Fruit fly (Drosophila melanogaster) whole organism, embryonic: ENCODE data around the gene CheA29a.
A peak's percentile ranks its signal among the peaks of the same experiment; 100 is the strongest.

Source experiments
- Antp ChIP-seq: fragments of 200-800 bp; sonication (Bioruptor generic); optimal IDR thresholded peaks from 3 replicates; lab custom pipeline; 2016; ENCODE audit warnings: missing biosample characterization, missing genetic modification characterization
- CG11398 ChIP-seq: fragments of 200-800 bp; sonication (Bioruptor generic); optimal IDR thresholded peaks from 2 replicates; lab custom pipeline; 2016; ENCODE audit warnings: missing biosample characterization, missing genetic modification characterization
- CG12071 ChIP-seq: fragments of 200-800 bp; sonication (Bioruptor generic); optimal IDR thresholded peaks from 3 replicates; lab custom pipeline; 2018; ENCODE audit warnings: missing biosample characterization, mild to moderate bottlenecking, missing genetic modification characterization
- CG14710 ChIP-seq: fragments of 200-800 bp; sonication (Bioruptor generic); optimal IDR thresholded peaks from 3 replicates; lab custom pipeline; 2019; ENCODE audit warnings: missing biosample characterization, mild to moderate bottlenecking, missing genetic modification characterization, moderate library complexity
- CG15073 ChIP-seq: fragments of 200-800 bp; sonication (Bioruptor generic); optimal IDR thresholded peaks from 2 replicates; lab custom pipeline; 2016; ENCODE audit warnings: missing biosample characterization, missing genetic modification characterization
- CG17186 ChIP-seq: fragments of 200-800 bp; sonication (Bioruptor generic); optimal IDR thresholded peaks from 3 replicates; lab custom pipeline; 2017; ENCODE audit warnings: missing biosample characterization, missing genetic modification reagents, missing genetic modification characterization
- CG17385 ChIP-seq: fragments of 200-800 bp; sonication (Bioruptor generic); optimal IDR thresholded peaks from 3 replicates; lab custom pipeline; 2018; ENCODE audit warnings: missing biosample characterization, mild to moderate bottlenecking, missing genetic modification characterization
- CG17612 ChIP-seq: fragments of 200-800 bp; sonication (Bioruptor generic); IDR thresholded peaks from 2 replicates; pipeline ENCODE4 v1.3.6; 2022; ENCODE audit warnings: missing biosample characterization, missing genetic modification characterization
- CG17802 ChIP-seq: fragments of 200-800 bp; sonication (Bioruptor generic); optimal IDR thresholded peaks from 2 replicates; lab custom pipeline; 2018; ENCODE audit warnings: missing biosample characterization, mild to moderate bottlenecking, missing genetic modification characterization, moderate library complexity
- CG18764 ChIP-seq: fragments of 200-800 bp; sonication (Bioruptor generic); optimal IDR thresholded peaks from 3 replicates; lab custom pipeline; 2016; ENCODE audit warnings: missing biosample characterization, missing genetic modification characterization
- CG2120 ChIP-seq: fragments of 200-800 bp; sonication (Bioruptor generic); optimal IDR thresholded peaks from 3 replicates; lab custom pipeline; 2016; ENCODE audit warnings: missing biosample characterization, missing genetic modification characterization
- CG2202 ChIP-seq: fragments of 200-800 bp; sonication (Bioruptor generic); optimal IDR thresholded peaks from 2 replicates; lab custom pipeline; 2018; ENCODE audit warnings: missing biosample characterization, mild to moderate bottlenecking, missing genetic modification characterization
- CG31388 ChIP-seq: fragments of 200-800 bp; sonication (Bioruptor generic); optimal IDR thresholded peaks from 2 replicates; lab custom pipeline; 2016; ENCODE audit warnings: missing biosample characterization, missing genetic modification characterization
- CG3163 ChIP-seq: fragments of 200-800 bp; sonication (Bioruptor generic); optimal IDR thresholded peaks from 3 replicates; lab custom pipeline; 2016; ENCODE audit warnings: missing biosample characterization, missing genetic modification characterization
- CG3407 ChIP-seq: fragments of 200-800 bp; sonication (Bioruptor generic); optimal IDR thresholded peaks from 2 replicates; lab custom pipeline; 2018; ENCODE audit warnings: missing biosample characterization, mild to moderate bottlenecking, missing genetic modification characterization
- CG34376 ChIP-seq: fragments of 200-800 bp; sonication (Bioruptor generic); optimal IDR thresholded peaks from 2 replicates; lab custom pipeline; 2018; ENCODE audit warnings: missing biosample characterization, mild to moderate bottlenecking, missing genetic modification characterization
- CG3726 ChIP-seq: fragments of 200-800 bp; sonication (Bioruptor generic); IDR thresholded peaks from 3 replicates; pipeline ENCODE4, ENCODE4 v1.3.6; 2022; ENCODE audit warnings: missing biosample characterization, missing genetic modification characterization
- CG42726 ChIP-seq: fragments of 200-800 bp; sonication (Bioruptor generic); IDR thresholded peaks from 2 replicates; pipeline ENCODE4 v1.3.6; 2022; ENCODE audit warnings: missing biosample characterization, missing genetic modification characterization; ENCODE audit not compliant: partially characterized antibody
- CG4282 ChIP-seq: fragments of 200-800 bp; sonication (Bioruptor generic); optimal IDR thresholded peaks from 2 replicates; lab custom pipeline; 2016; ENCODE audit warnings: missing biosample characterization, missing genetic modification characterization
- CG8924 ChIP-seq: fragments of 200-800 bp; optimal IDR thresholded peaks from 3 replicates; lab custom pipeline; 2019; ENCODE audit warnings: missing biosample characterization, mild to moderate bottlenecking, missing genetic modification characterization, moderate library complexity
- CG9437 ChIP-seq: fragments of 200-800 bp; sonication (Bioruptor generic); optimal IDR thresholded peaks from 2 replicates; lab custom pipeline; 2018; ENCODE audit warnings: missing biosample characterization, mild to moderate bottlenecking, missing genetic modification characterization
- CkIIα-i1 ChIP-seq: fragments of 200-800 bp; sonication (Bioruptor generic); IDR thresholded peaks from 2 replicates; pipeline ENCODE4 v1.3.6; 2022; ENCODE audit warnings: missing biosample characterization, missing genetic modification characterization
- Dll ChIP-seq: fragments of 200-800 bp; sonication (Bioruptor generic); IDR thresholded peaks from 4 replicates; pipeline ENCODE4 v1.3.6; 2022; ENCODE audit warnings: missing biosample characterization, missing genetic modification characterization; ENCODE audit not compliant: partially characterized antibody
- E2f2 ChIP-seq: fragments of 200-800 bp; sonication (Bioruptor generic); IDR thresholded peaks from 2 replicates; pipeline ENCODE4 v1.3.6; 2022; ENCODE audit warnings: missing biosample characterization, missing genetic modification characterization
- ERR ChIP-seq: fragments of 200-800 bp; sonication (Bioruptor generic); optimal IDR thresholded peaks from 2 replicates; lab custom pipeline; 2016; ENCODE audit warnings: missing biosample characterization, missing genetic modification characterization
- Gug ChIP-seq: fragments of 200-800 bp; sonication (Bioruptor generic); IDR thresholded peaks from 4 replicates; pipeline ENCODE4 v1.3.6; 2022; ENCODE audit warnings: missing biosample characterization, missing genetic modification characterization
- H15 ChIP-seq: fragments of 200-800 bp; sonication (Bioruptor generic); IDR thresholded peaks from 3 replicates; pipeline ENCODE4 v1.3.6; 2022; ENCODE audit warnings: missing biosample characterization, missing genetic modification characterization
- HHEX ChIP-seq: fragments of 200-800 bp; sonication (Bioruptor generic); optimal IDR thresholded peaks from 3 replicates; lab custom pipeline; 2017; ENCODE audit warnings: missing biosample characterization, mild to moderate bottlenecking, missing genetic modification characterization, missing genetic modification reagents
- HLHmδ ChIP-seq: fragments of 200-800 bp; sonication (Bioruptor generic); optimal IDR thresholded peaks from 2 replicates; lab custom pipeline; 2018; ENCODE audit warnings: missing biosample characterization, mild to moderate bottlenecking, missing genetic modification characterization, moderate library complexity
- Kr ChIP-seq: fragments of 200-800 bp; sonication (Bioruptor generic); optimal IDR thresholded peaks from 2 replicates; lab custom pipeline; 2017; ENCODE audit warnings: missing biosample characterization, mild to moderate bottlenecking, missing genetic modification characterization
- Neu2 ChIP-seq: fragments of 200-800 bp; sonication (Bioruptor generic); optimal IDR thresholded peaks from 3 replicates; lab custom pipeline; 2016; ENCODE audit warnings: missing biosample characterization, missing genetic modification characterization, borderline replicate concordance
- Nf-YB ChIP-seq: fragments of 200-800 bp; sonication (Bioruptor generic); optimal IDR thresholded peaks from 3 replicates; lab custom pipeline; 2019; ENCODE audit warnings: missing biosample characterization, mild to moderate bottlenecking, missing genetic modification characterization, moderate library complexity
- Sry-β ChIP-seq: fragments of 200-800 bp; sonication (Bioruptor generic); optimal IDR thresholded peaks from 2 replicates; lab custom pipeline; 2018; ENCODE audit warnings: missing biosample characterization, mild to moderate bottlenecking, missing genetic modification characterization, moderate library complexity
- Trl ChIP-seq, 3 experiments: fragments of >200 bp in 2 of 3; fragments of 200-800 bp in 1 of 3; sonication (Bioruptor generic) in 1 of 3; optimal IDR thresholded peaks; 2 replicates in 1 of 3; 3 replicates in 2 of 3; lab custom pipeline; 2016 to 2017; ENCODE audit warnings: missing biosample characterization in 1 of 3, missing genetic modification characterization in 1 of 3
- ac ChIP-seq: fragments of 200-800 bp; sonication (Bioruptor generic); optimal IDR thresholded peaks from 3 replicates; lab custom pipeline; 2017; ENCODE audit warnings: missing biosample characterization, mild to moderate bottlenecking, missing genetic modification characterization
- aop ChIP-seq: fragments of 200-800 bp; sonication (Bioruptor generic); IDR thresholded peaks from 2 replicates; pipeline ENCODE4 v1.3.6; 2022; ENCODE audit warnings: missing biosample characterization, missing genetic modification characterization
- bcd ChIP-seq: fragments of 200-800 bp; sonication (Bioruptor generic); optimal IDR thresholded peaks from 2 replicates; lab custom pipeline; 2017; ENCODE audit warnings: missing biosample characterization, mild to moderate bottlenecking, missing genetic modification characterization
- dmrt11E ChIP-seq: fragments of 200-800 bp; sonication (Bioruptor generic); optimal IDR thresholded peaks from 3 replicates; lab custom pipeline; 2018; ENCODE audit warnings: missing biosample characterization, mild to moderate bottlenecking, missing genetic modification characterization, moderate library complexity
- her ChIP-seq: fragments of 200-800 bp; sonication (Bioruptor generic); optimal IDR thresholded peaks from 2 replicates; lab custom pipeline; 2016; ENCODE audit warnings: missing biosample characterization, missing genetic modification characterization
- kay ChIP-seq: fragments of 200-800 bp; sonication (Bioruptor generic); optimal IDR thresholded peaks from 2 replicates; lab custom pipeline; 2016; ENCODE audit warnings: missing biosample characterization, missing genetic modification characterization
- lbe ChIP-seq: fragments of 200-800 bp; sonication (Bioruptor generic); optimal IDR thresholded peaks from 2 replicates; lab custom pipeline; 2016; ENCODE audit warnings: missing biosample characterization, mild to moderate bottlenecking, missing genetic modification characterization
- lmd ChIP-seq: fragments of 200-800 bp; sonication (Bioruptor generic); IDR thresholded peaks from 2 replicates; pipeline ENCODE4 v1.3.6; 2022; ENCODE audit warnings: missing biosample characterization, missing genetic modification characterization
- nau ChIP-seq: fragments of 200-800 bp; sonication (Bioruptor generic); optimal IDR thresholded peaks from 3 replicates; lab custom pipeline; 2017; ENCODE audit warnings: missing biosample characterization, mild to moderate bottlenecking, missing genetic modification characterization, missing genetic modification reagents
- onecut ChIP-seq: fragments of 200-800 bp; sonication (Bioruptor generic); IDR thresholded peaks from 2 replicates; pipeline ENCODE4 v1.3.6; 2022; ENCODE audit warnings: missing biosample characterization, missing genetic modification characterization
- phol ChIP-seq: fragments of 200-800 bp; sonication (Bioruptor generic); optimal IDR thresholded peaks from 3 replicates; lab custom pipeline; 2018; ENCODE audit warnings: missing biosample characterization, mild to moderate bottlenecking, missing genetic modification characterization, moderate library complexity
- repo ChIP-seq: fragments of 200-800 bp; sonication (Bioruptor generic); optimal IDR thresholded peaks from 2 replicates; lab custom pipeline; 2016; ENCODE audit warnings: missing biosample characterization, missing genetic modification characterization
- slou ChIP-seq: fragments of 200-800 bp; sonication (Bioruptor generic); optimal IDR thresholded peaks from 3 replicates; lab custom pipeline; 2016; ENCODE audit warnings: missing biosample characterization, missing genetic modification characterization
- tap ChIP-seq: fragments of 200-800 bp; optimal IDR thresholded peaks from 3 replicates; lab custom pipeline; 2019; ENCODE audit warnings: missing biosample characterization, mild to moderate bottlenecking, missing genetic modification characterization, moderate library complexity
- trem ChIP-seq: fragments of 200-800 bp; optimal IDR thresholded peaks from 3 replicates; lab custom pipeline; 2019; ENCODE audit warnings: missing biosample characterization, mild to moderate bottlenecking, missing genetic modification characterization, moderate library complexity
- usp ChIP-seq: fragments of >200 bp; optimal IDR thresholded peaks from 2 replicates; lab custom pipeline; 2017; ENCODE audit warnings: missing biosample characterization, missing genetic modification characterization

Gene CheA29a

DNA sequence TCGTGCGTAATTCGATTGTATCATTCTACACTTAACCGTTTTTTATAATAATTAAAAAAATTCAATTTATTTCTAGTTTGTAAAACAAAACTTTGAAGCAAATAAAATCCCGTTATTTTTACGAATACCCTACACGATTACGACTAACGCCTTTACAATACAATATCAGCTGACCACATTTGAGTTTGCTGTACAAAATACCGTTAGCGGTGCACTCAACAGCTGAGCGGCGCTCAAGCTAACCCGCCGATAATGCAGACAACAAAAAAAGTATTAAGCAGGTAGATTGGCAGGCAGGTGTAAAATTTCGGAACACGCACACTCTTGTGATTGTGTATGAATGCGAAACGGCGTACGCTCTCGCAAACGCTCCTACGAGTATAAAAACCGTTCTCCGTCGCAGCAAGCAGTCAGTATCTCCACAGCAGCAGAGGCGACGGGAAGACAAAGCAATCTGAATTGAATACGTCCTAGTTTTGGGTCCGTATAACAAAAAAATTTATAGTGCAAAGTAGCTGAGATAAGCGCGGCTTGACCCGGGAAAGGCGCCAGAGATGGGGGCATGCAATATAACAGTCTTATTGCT lies 44.7 kb downstream of the CheA29a start, which contains the start of gene Acer (continued):
- peak in 1 of 2 experiments; percentile 43 for TF ChIP-seq Trl (optimal IDR thresholded peaks at IDR 0.05; lab: Kevin White, UChicago)
- peak; percentile 25 for TF ChIP-seq Trl (GFP tag; optimal IDR thresholded peaks at IDR 0.05; lab: Kevin White, UChicago)
- peak; percentile 5 for TF ChIP-seq CG17385 (GFP tag; lab: Kevin White, UChicago)
- no peak for TF ChIP-seq CG2120 (GFP tag; lab: Kevin White, UChicago)
- TF ChIP-seq CG12071, result no peak
- no peak for TF ChIP-seq kay (GFP tag; lab: Kevin White, UChicago)
- TF ChIP-seq CG8924 (tag; lab: Kevin White, UChicago), result peak; percentile 14
- TF ChIP-seq CG2202 (tag; lab: Kevin White, UChicago), result no peak
- TF ChIP-seq CG17186 (GFP tag; lab: Kevin White, UChicago), result no peak
- no peak for TF ChIP-seq Antp (GFP tag; lab: Kevin White, UChicago)
- no peak for TF ChIP-seq CG17802 (tag; lab: Kevin White, UChicago)
- TF ChIP-seq Dll (GFP tag; lab: Robert Waterston, UW), result peak; percentile 60; the same call in 3 of the 4 replicates
- TF ChIP-seq dmrt11E, result no peak
- TF ChIP-seq phol (tag; lab: Kevin White, UChicago), result peak; percentile 37
- no peak for TF ChIP-seq lmd (GFP tag; lab: Robert Waterston, UW)
- no peak for TF ChIP-seq HHEX
- TF ChIP-seq Nf-YB (GFP tag; lab: Kevin White, UChicago), result peak; percentile 5
- peak; percentile 14 for TF ChIP-seq CG9437 (GFP tag; lab: Kevin White, UChicago)
- no peak for TF ChIP-seq CG31388 (GFP tag; lab: Kevin White, UChicago)
- TF ChIP-seq CG11398 (GFP tag; lab: Kevin White, UChicago), result no peak
- no peak for TF ChIP-seq CG3163 (GFP tag; lab: Kevin White, UChicago)
- no peak for TF ChIP-seq lbe
- no peak for TF ChIP-seq usp (GFP tag; lab: Kevin White, UChicago)
- TF ChIP-seq CG3726 (GFP tag; lab: Robert Waterston, UW), result no peak
- no peak for TF ChIP-seq tap (tag; lab: Kevin White, UChicago)
- no peak for TF ChIP-seq slou (GFP tag; lab: Kevin White, UChicago)
- TF ChIP-seq Kr (GFP tag; lab: Kevin White, UChicago), result peak; percentile 24
- 0 out of 2 replicates have a peak, but pooled peaks have one; percentile 10 for TF ChIP-seq E2f2 (GFP tag; lab: Robert Waterston, UW)
- peak; percentile 78 for TF ChIP-seq ac (GFP tag; lab: Kevin White, UChicago)
- TF ChIP-seq Sry-β, result no peak
- peak; percentile 41 for TF ChIP-seq CG14710 (tag; lab: Kevin White, UChicago)
- no peak for TF ChIP-seq CG15073 (GFP tag; lab: Kevin White, UChicago)
- peak; percentile 64 for TF ChIP-seq CG34376 (GFP tag; lab: Kevin White, UChicago)
- no peak for TF ChIP-seq CG17612 (GFP tag; lab: Robert Waterston, UW)
- TF ChIP-seq HLHmδ (GFP tag; lab: Kevin White, UChicago), result no peak
- no peak for TF ChIP-seq CG18764 (GFP tag; lab: Kevin White, UChicago)
- TF ChIP-seq CkIIα-i1 (GFP tag; lab: Robert Waterston, UW), result no peak
- no peak for TF ChIP-seq H15 (GFP tag; lab: Robert Waterston, UW)
- TF ChIP-seq onecut (GFP tag; lab: Robert Waterston, UW), result peak; percentile 11; the same call in 1 of the 2 replicates
- peak; percentile 15 for TF ChIP-seq her
- TF ChIP-seq bcd (GFP tag; lab: Kevin White, UChicago), result no peak
- TF ChIP-seq CG42726 (GFP tag; lab: Robert Waterston, UW), result no peak
- TF ChIP-seq CG4282 (GFP tag; lab: Kevin White, UChicago), result no peak
- no peak for TF ChIP-seq aop (GFP tag; lab: Robert Waterston, UW)
- TF ChIP-seq Gug (GFP tag; lab: Robert Waterston, UW), result no peak
- TF ChIP-seq repo, result no peak
- no peak for TF ChIP-seq CG3407 (GFP tag; lab: Kevin White, UChicago)
- no peak for TF ChIP-seq Neu2 (GFP tag; lab: Kevin White, UChicago)
- no peak for TF ChIP-seq nau (GFP tag; lab: Kevin White, UChicago)
- no peak for TF ChIP-seq ERR (GFP tag; lab: Kevin White, UChicago)
- TF ChIP-seq trem (tag; lab: Kevin White, UChicago), result peak; percentile 57
